Worm (Caenorhabditis elegans): ENCODE data around the gene ddp-1.

ddp-1 gene

ce11 chrIII:1893851-1894250 lies 34.2 kb downstream of the ddp-1 start, which contains the start of the genes B0524.5 and B0524.2:
B0524.5 (minus strand) TSS chrIII:1893890.
B0524.2 (plus strand) TSS chrIII:1894057.
- no peak for TF ChIP-seq ztf-3 (GFP tag; optimal IDR thresholded peaks at IDR 0.05)
- TF ChIP-seq attf-5 (GFP tag; optimal IDR thresholded peaks at IDR 0.05): no peak
- TF ChIP-seq lsy-27 (tag; optimal IDR thresholded peaks at IDR 0.05; ENCODE audit: borderline replicate concordance, insufficient read depth): no peak
- no peak for TF ChIP-seq ZK185.1 (tag; optimal IDR thresholded peaks at IDR 0.05; ENCODE audit: poor library complexity, severe bottlenecking)
- TF ChIP-seq ztf-6 (GFP tag; IDR thresholded peaks at IDR 0.05): no peak
- no peak for TF ChIP-seq lir-1 (GFP tag; conservative IDR thresholded peaks at IDR 0.05)
- no peak for TF ChIP-seq hmg-20 (GFP tag; IDR thresholded peaks at IDR 0.05)
- TF ChIP-seq attf-6 (GFP tag; IDR thresholded peaks at IDR 0.05): no peak
- TF ChIP-seq hlh-26 (GFP tag; conservative IDR thresholded peaks at IDR 0.05): no peak
- TF ChIP-seq F52B5.7 (tag; optimal IDR thresholded peaks at IDR 0.05): no peak
- no peak for TF ChIP-seq him-1 (tag; optimal IDR thresholded peaks at IDR 0.05)
- TF ChIP-seq F23B12.7 (tag; optimal IDR thresholded peaks at IDR 0.05; ENCODE audit: insufficient read depth): no peak
- TF ChIP-seq F55B11.4 (tag; optimal IDR thresholded peaks at IDR 0.05; ENCODE audit: borderline replicate concordance, insufficient read depth): no peak
- TF ChIP-seq zim-3 (tag; optimal IDR thresholded peaks at IDR 0.05): no peak
- TF ChIP-seq F10E7.11 (tag; optimal IDR thresholded peaks at IDR 0.05): no peak
- no peak for TF ChIP-seq cebp-1 (GFP tag; IDR thresholded peaks at IDR 0.05)
- no peak for TF ChIP-seq cebp-1 (tag; optimal IDR thresholded peaks at IDR 0.05)
- TF ChIP-seq madf-6 (GFP tag; IDR thresholded peaks at IDR 0.05): no peak
- TF ChIP-seq mxl-1 (tag; optimal IDR thresholded peaks at IDR 0.05): no peak
- no peak for TF ChIP-seq nhr-90 (tag; optimal IDR thresholded peaks at IDR 0.05)

- 0 out of 2 replicates have a peak, but pooled peaks have one; percentile 43 for TF ChIP-seq nfyb-1 (GFP tag; IDR thresholded peaks at IDR 0.05)
- peak; percentile 19 for TF ChIP-seq lsl-1 (GFP tag; optimal IDR thresholded peaks at IDR 0.05)
Measured at ce11 chrIII:1900406-1900805, 40.7 kb downstream of the ddp-1 start.

- TF ChIP-seq D2030.7 (GFP tag; IDR thresholded peaks at IDR 0.05): no peak
- no peak for TF ChIP-seq xnd-1 (tag; optimal IDR thresholded peaks at IDR 0.05)
- TF ChIP-seq athp-1 (tag; optimal IDR thresholded peaks at IDR 0.05): no peak
- TF ChIP-seq nhr-120 (GFP tag; IDR thresholded peaks at IDR 0.05): no peak
- TF ChIP-seq lin-40 (tag; optimal IDR thresholded peaks at IDR 0.05): no peak
- TF ChIP-seq C17E4.6 (GFP tag; IDR thresholded peaks at IDR 0.05): no peak
- no peak for TF ChIP-seq egl-18 (GFP tag; IDR thresholded peaks at IDR 0.05)
- no peak for TF ChIP-seq nhr-27 (tag; optimal IDR thresholded peaks at IDR 0.05)
- TF ChIP-seq pbrm-1 (GFP tag; IDR thresholded peaks at IDR 0.05): no peak
- TF ChIP-seq nfyb-1 (GFP tag; IDR thresholded peaks at IDR 0.05): no peak
- TF ChIP-seq hrde-1 (tag; optimal IDR thresholded peaks at IDR 0.05; ENCODE audit: borderline replicate concordance): no peak
- no peak for TF ChIP-seq ztf-26 (tag; optimal IDR thresholded peaks at IDR 0.05)
- no peak for TF ChIP-seq T26A5.8 (tag; optimal IDR thresholded peaks at IDR 0.05)
- no peak for TF ChIP-seq ceh-91 (GFP tag; IDR thresholded peaks at IDR 0.05)
- no peak for TF ChIP-seq tlf-1 (GFP tag; optimal IDR thresholded peaks at IDR 0.05)
- TF ChIP-seq madf-3 (GFP tag; IDR thresholded peaks at IDR 0.05): no peak
Measured at ce11 chrIII:1903966-1904365, 44.3 kb downstream of the ddp-1 start.
